Worm (Caenorhabditis elegans) whole organism, L4/young adult: Measurements from ENCODE around the gene clec-55.

ENCODE experiments used
- W03F9.2 ChIP-seq: fragments of 150-350 bp; optimal IDR thresholded peaks from 2 replicates; lab custom pipeline; 2014; ENCODE audit warnings: missing biosample characterization, missing genetic modification characterization
- dao-5 ChIP-seq: sonication (generic microtip); optimal IDR thresholded peaks from 2 replicates; lab custom pipeline; 2016; ENCODE audit warnings: missing genotype, missing genetic modification characterization, moderate library complexity, missing compliant biosample characterization
- him-1 ChIP-seq: sonication (generic microtip); optimal IDR thresholded peaks from 2 replicates; lab custom pipeline; 2016; ENCODE audit warnings: missing genotype, missing genetic modification reagents, missing genetic modification characterization, missing compliant biosample characterization

DNA sequence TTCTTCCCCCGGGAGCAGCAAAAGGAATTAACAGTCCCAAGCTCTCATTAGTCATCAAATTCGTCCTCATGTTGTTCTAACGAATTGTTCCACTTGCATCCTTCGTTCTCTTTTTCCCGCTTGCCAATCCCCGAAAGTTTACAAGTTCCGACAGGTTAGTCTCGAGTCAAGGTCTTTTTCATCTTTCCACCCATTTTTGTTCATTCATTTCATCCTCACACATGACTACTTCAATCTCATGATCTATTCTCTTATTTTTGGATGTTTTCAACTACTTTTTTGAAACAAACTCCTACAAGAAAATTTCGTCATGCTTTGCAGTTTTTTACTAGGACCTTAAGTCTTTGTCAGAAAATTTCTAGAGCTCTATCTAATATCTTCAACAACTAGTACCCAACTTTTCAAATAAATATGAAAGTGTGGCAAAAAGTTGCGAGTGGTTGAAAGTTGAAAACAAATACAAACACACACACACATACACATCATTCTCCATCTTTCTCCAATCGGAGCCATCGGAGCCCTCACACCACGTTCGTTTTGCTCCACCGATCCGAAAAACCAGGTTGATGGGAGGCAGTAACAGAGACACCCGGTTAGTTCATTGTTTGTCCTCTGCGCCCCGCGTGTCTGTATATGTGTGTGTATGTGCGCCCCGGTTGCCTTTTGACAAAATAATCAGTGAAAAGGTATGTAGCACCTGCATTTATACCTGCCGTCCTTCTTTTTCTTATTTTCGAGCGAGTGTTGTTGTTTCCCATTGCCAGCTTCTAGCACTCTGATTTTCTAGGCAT, 20.2 kb downstream of the clec-55 start:
- no peak for TF ChIP-seq him-1 (tag; lab: Kevin White, UChicago)
- TF ChIP-seq dao-5 (tag; lab: Kevin White, UChicago) = no peak
- TF ChIP-seq W03F9.2 (tag; lab: Kevin White, UChicago) = no peak
